Worm (Caenorhabditis elegans) whole organism, mixed stage, embryonic: ENCODE measurements around the gene F53F1.6.
A peak's percentile ranks its signal among the peaks of the same experiment; 100 is the strongest.

Source experiments
- ceh-43 ChIP-seq: fragments of 200-800 bp; sonication (Bioruptor generic); optimal IDR thresholded peaks from 2 replicates; lab custom pipeline; 2018; ENCODE audit warnings: mild to moderate bottlenecking, missing genetic modification characterization, moderate library complexity, missing compliant biosample characterization
- elt-1 ChIP-seq: sonication (generic microtip); optimal IDR thresholded peaks from 2 replicates; lab custom pipeline; 2017; ENCODE audit warnings: missing genetic modification characterization, mild to moderate bottlenecking, missing compliant biosample characterization, antibody characterized with exemption, moderate library complexity, borderline replicate concordance; ENCODE audit not compliant: insufficient read depth
- lin-13 ChIP-seq: fragments of 150-350 bp; optimal IDR thresholded peaks from 2 replicates; lab custom pipeline; 2014; ENCODE audit warnings: missing biosample characterization, missing genetic modification characterization
- lin-32 ChIP-seq: fragments of 200-800 bp; sonication (Bioruptor generic); optimal IDR thresholded peaks from 2 replicates; lab custom pipeline; 2018; ENCODE audit warnings: mild to moderate bottlenecking, missing genetic modification characterization, missing compliant biosample characterization
- mab-5 ChIP-seq: fragments of 150-350 bp; optimal IDR thresholded peaks from 2 replicates; lab custom pipeline; 2014; ENCODE audit warnings: missing biosample characterization, missing genetic modification characterization
- mep-1 ChIP-seq: fragments of 150-350 bp; optimal IDR thresholded peaks from 2 replicates; lab custom pipeline; 2017; ENCODE audit warnings: missing biosample characterization, missing genetic modification reagents, missing genetic modification characterization, inconsistent platforms
- nhr-237 ChIP-seq: fragments of 150-350 bp; optimal IDR thresholded peaks from 2 replicates; lab custom pipeline; 2014; ENCODE audit warnings: missing biosample characterization, missing genetic modification characterization
- snpc-4 ChIP-seq: fragments of 150-350 bp; optimal IDR thresholded peaks from 2 replicates; lab custom pipeline; 2014; ENCODE audit warnings: missing biosample characterization, missing genetic modification characterization
- unc-62 ChIP-seq: fragments of 150-350 bp; optimal IDR thresholded peaks from 2 replicates; lab custom pipeline; 2014; ENCODE audit warnings: missing biosample characterization, missing genetic modification reagents, missing genetic modification characterization
- ztf-11 ChIP-seq: fragments of 150-350 bp; optimal IDR thresholded peaks from 2 replicates; lab custom pipeline; 2014; ENCODE audit warnings: missing biosample characterization, missing genetic modification characterization

ce11 chrV:13394968-13395367, 22.4 kb downstream of the F53F1.6 start:
- no peak for TF ChIP-seq lin-13 (tag; lab: Kevin White, UChicago)
- no peak for TF ChIP-seq snpc-4 (tag; lab: Kevin White, UChicago)
- no peak for TF ChIP-seq nhr-237
- TF ChIP-seq mep-1 (tag; lab: Kevin White, UChicago): no peak
- TF ChIP-seq mab-5 (tag; lab: Kevin White, UChicago): no peak
- peak; percentile 64 for TF ChIP-seq unc-62 (GFP tag; lab: Kevin White, UChicago)
- no peak for TF ChIP-seq lin-32
- TF ChIP-seq elt-1 (tag; lab: Kevin White, UChicago): no peak
- TF ChIP-seq ceh-43: no peak
- TF ChIP-seq ztf-11: no peak
